Worm (Caenorhabditis elegans): ENCODE measurements around the gene Y73F8A.36.
A peak's percentile ranks its signal among the peaks of the same experiment; 100 is the strongest.

Y73F8A.36 gene

ce11 chrIV:15214694-15215093 lies 31.1 kb upstream of the Y73F8A.36 start:
- TF ChIP-seq fkh-10 (GFP tag; optimal IDR thresholded peaks at IDR 0.05) = no peak
- no peak for TF ChIP-seq aly-2 (tag; optimal IDR thresholded peaks at IDR 0.05)
- no peak for TF ChIP-seq fkh-8 (tag; optimal IDR thresholded peaks at IDR 0.05)
- TF ChIP-seq ets-5 (GFP tag; IDR thresholded peaks at IDR 0.05) = no peak
- TF ChIP-seq hlh-17 (GFP tag; optimal IDR thresholded peaks at IDR 0.05; ENCODE audit: borderline replicate concordance) = no peak
- no peak for TF ChIP-seq lin-14 (GFP tag; optimal IDR thresholded peaks at IDR 0.05)

- TF ChIP-seq jun-1 (tag; optimal IDR thresholded peaks at IDR 0.05) = no peak
- TF ChIP-seq ceh-63 (GFP tag; optimal IDR thresholded peaks at IDR 0.05) = no peak
- no peak for TF ChIP-seq nhr-85 (tag)
- no peak for TF ChIP-seq ama-1 (optimal IDR thresholded peaks at IDR 0.05)
- TF ChIP-seq ztf-4 (tag; optimal IDR thresholded peaks at IDR 0.05) = no peak
- no peak for TF ChIP-seq nhr-20 (tag; optimal IDR thresholded peaks at IDR 0.05)
- no peak for TF ChIP-seq nhr-28 (tag; optimal IDR thresholded peaks at IDR 0.05)
- TF ChIP-seq ceh-90 (tag; optimal IDR thresholded peaks at IDR 0.05) = no peak
- TF ChIP-seq nhr-19 (GFP tag; conservative IDR thresholded peaks at IDR 0.05) = no peak
- TF ChIP-seq C04F5.9 (tag; optimal IDR thresholded peaks at IDR 0.05) = no peak
- no peak for TF ChIP-seq egl-27 (tag; optimal IDR thresholded peaks at IDR 0.05)
Measured at ce11 chrIV:15215470-15215869, 30.3 kb upstream of the Y73F8A.36 start, which contains the start of gene Y40H7A.10. Gene Y40H7A.10, minus strand, starts transcription at chrIV:15215597.

- TF ChIP-seq mdl-1 (tag; optimal IDR thresholded peaks at IDR 0.05) (no peak), egl-13 (tag; optimal IDR thresholded peaks at IDR 0.05) (no peak)
Measured at ce11 chrIV:15220253-15220652, 25.5 kb upstream of the Y73F8A.36 start, which contains the start of gene Y40H7A.11. Gene Y40H7A.11, minus strand, starts transcription at chrIV:15220353.

ce11 chrIV:15234272-15234671 lies 11.5 kb upstream of the Y73F8A.36 start:
- TF ChIP-seq mef-2 (tag; optimal IDR thresholded peaks at IDR 0.05) (no peak), ceh-63 (GFP tag; optimal IDR thresholded peaks at IDR 0.05) (no peak), pqm-1 (tag; optimal IDR thresholded peaks at IDR 0.05) (no peak), hlh-17 (GFP tag; optimal IDR thresholded peaks at IDR 0.05; ENCODE audit: borderline replicate concordance) (no peak), nhr-90 (tag; optimal IDR thresholded peaks at IDR 0.05; ENCODE audit: poor library complexity) (peak; percentile 12), mep-1 (tag; optimal IDR thresholded peaks at IDR 0.05) (no peak), vab-15 (tag; optimal IDR thresholded peaks at IDR 0.05) (no peak), fos-1 (tag; optimal IDR thresholded peaks at IDR 0.05) (no peak), ama-1 (optimal IDR thresholded peaks at IDR 0.05) (no peak), skn-1 (tag; optimal IDR thresholded peaks at IDR 0.05) (no peak), unc-62 (GFP tag; optimal IDR thresholded peaks at IDR 0.05) (no peak), fkh-4 (tag; optimal IDR thresholded peaks at IDR 0.05; ENCODE audit: borderline replicate concordance) (no peak), snpc-4 (tag; optimal IDR thresholded peaks at IDR 0.05) (peak; percentile 85), ztf-11 (tag; optimal IDR thresholded peaks at IDR 0.05) (no peak), lsy-2 (tag; optimal IDR thresholded peaks at IDR 0.05) (no peak), ztf-4 (tag; optimal IDR thresholded peaks at IDR 0.05) (no peak), C16A3.4 (tag; optimal IDR thresholded peaks at IDR 0.05) (no peak), mdl-1 (tag; optimal IDR thresholded peaks at IDR 0.05) (no peak), nhr-19 (GFP tag; conservative IDR thresholded peaks at IDR 0.05) (peak; percentile 34; the same call in 1 of the 2 replicates), fkh-8 (tag; optimal IDR thresholded peaks at IDR 0.05) (no peak)

- peak in 1 of 2 experiments; percentile 16 for TF ChIP-seq efl-1 (optimal IDR thresholded peaks at IDR 0.05)
- peak in 1 of 2 experiments; percentile 86 for TF ChIP-seq efl-1 (GFP tag; optimal IDR thresholded peaks at IDR 0.05 in 1 of 2)
- TF ChIP-seq irx-1 (tag; optimal IDR thresholded peaks at IDR 0.05) = no peak
- TF ChIP-seq blmp-1 (tag; optimal IDR thresholded peaks at IDR 0.05) = no peak
- no peak for TF ChIP-seq ceh-82 (tag; optimal IDR thresholded peaks at IDR 0.05)
- TF ChIP-seq nhr-12 (tag; optimal IDR thresholded peaks at IDR 0.05) = no peak
- peak; percentile 13 for TF ChIP-seq elt-2 (tag; optimal IDR thresholded peaks at IDR 0.05)
- TF ChIP-seq hpl-2 (GFP tag; optimal IDR thresholded peaks at IDR 0.05) = no peak
- no peak for TF ChIP-seq fkh-4 (tag; optimal IDR thresholded peaks at IDR 0.05; ENCODE audit: borderline replicate concordance)
- no peak for TF ChIP-seq lin-15B (tag; optimal IDR thresholded peaks at IDR 0.05)
- TF ChIP-seq lir-3 (tag; optimal IDR thresholded peaks at IDR 0.05; ENCODE audit: poor library complexity) = no peak
- no peak for TF ChIP-seq egl-13 (tag; optimal IDR thresholded peaks at IDR 0.05)
- TF ChIP-seq nhr-19 (GFP tag; conservative IDR thresholded peaks at IDR 0.05) = 0 out of 2 replicates have a peak, but pooled peaks have one; percentile 11
- no peak for TF ChIP-seq mef-2 (tag; optimal IDR thresholded peaks at IDR 0.05)
- peak; percentile 39 for TF ChIP-seq nhr-90 (tag; optimal IDR thresholded peaks at IDR 0.05; ENCODE audit: poor library complexity)
- no peak for TF ChIP-seq nhr-20 (tag; optimal IDR thresholded peaks at IDR 0.05)
- TF ChIP-seq F16B12.6 (tag; optimal IDR thresholded peaks at IDR 0.05) = no peak
- TF ChIP-seq C34B4.2 (tag; optimal IDR thresholded peaks at IDR 0.05) = no peak
- TF ChIP-seq zip-4 (GFP tag; optimal IDR thresholded peaks at IDR 0.05) = no peak
Measured at ce11 chrIV:15234943-15235605, 10.7 kb upstream of the Y73F8A.36 start, which contains the start of gene pkd-2. Gene pkd-2, minus strand, starts transcription at chrIV:15234993.
